Worm (Caenorhabditis elegans) whole organism, mixed stage, embryonic: ENCODE measurements around the gene misc-1.

Experiments
- bed-3 ChIP-seq: fragments of 200-800 bp; sonication (Bioruptor generic); optimal IDR thresholded peaks from 3 replicates; lab custom pipeline; 2018; ENCODE audit warnings: mild to moderate bottlenecking, missing genetic modification characterization, moderate library complexity, missing compliant biosample characterization
- ceh-39 ChIP-seq: fragments of 150-350 bp; optimal IDR thresholded peaks from 2 replicates; lab custom pipeline; 2014; ENCODE audit warnings: missing biosample characterization, missing genetic modification characterization
- ceh-43 ChIP-seq: fragments of 200-800 bp; sonication (Bioruptor generic); optimal IDR thresholded peaks from 2 replicates; lab custom pipeline; 2018; ENCODE audit warnings: mild to moderate bottlenecking, missing genetic modification characterization, moderate library complexity, missing compliant biosample characterization
- ceh-83 ChIP-seq: fragments of 200-800 bp; sonication (Bioruptor generic); optimal IDR thresholded peaks from 2 replicates; lab custom pipeline; 2018; ENCODE audit warnings: mild to moderate bottlenecking, missing genetic modification characterization, missing compliant biosample characterization
- ces-1 ChIP-seq: fragments of 150-350 bp; optimal IDR thresholded peaks from 2 replicates; lab custom pipeline; 2014; ENCODE audit warnings: missing biosample characterization, missing genetic modification reagents, missing genetic modification characterization
- cnd-1 ChIP-seq: fragments of 200-800 bp; sonication (Bioruptor generic); optimal IDR thresholded peaks from 2 replicates; lab custom pipeline; 2018; ENCODE audit warnings: mild to moderate bottlenecking, missing genetic modification characterization, missing compliant biosample characterization
- drap-1 ChIP-seq: fragments of 200-800 bp; sonication (Bioruptor generic); optimal IDR thresholded peaks from 3 replicates; lab custom pipeline; 2018; ENCODE audit warnings: mild to moderate bottlenecking, missing genetic modification characterization, missing compliant biosample characterization
- elt-1 ChIP-seq: sonication (generic microtip); optimal IDR thresholded peaks from 2 replicates; lab custom pipeline; 2017; ENCODE audit warnings: missing genetic modification characterization, mild to moderate bottlenecking, missing compliant biosample characterization, antibody characterized with exemption, moderate library complexity, borderline replicate concordance; ENCODE audit not compliant: insufficient read depth
- flh-1 ChIP-seq: fragments of 200-800 bp; sonication (Bioruptor generic); optimal IDR thresholded peaks from 2 replicates; lab custom pipeline; 2018; ENCODE audit warnings: mild to moderate bottlenecking, missing genetic modification characterization, moderate library complexity, missing compliant biosample characterization
- ham-2 ChIP-seq: fragments of 200-800 bp; sonication (Bioruptor generic); optimal IDR thresholded peaks from 2 replicates; lab custom pipeline; 2018; ENCODE audit warnings: mild to moderate bottlenecking, missing genetic modification characterization, missing compliant biosample characterization
- hlh-1 ChIP-seq: fragments of 150-350 bp; optimal IDR thresholded peaks from 2 replicates; lab custom pipeline; 2014; ENCODE audit warnings: missing biosample characterization, missing genetic modification reagents, missing genetic modification characterization
- lin-13 ChIP-seq: fragments of 150-350 bp; optimal IDR thresholded peaks from 2 replicates; lab custom pipeline; 2014; ENCODE audit warnings: missing biosample characterization, missing genetic modification characterization
- lin-32 ChIP-seq: fragments of 200-800 bp; sonication (Bioruptor generic); optimal IDR thresholded peaks from 2 replicates; lab custom pipeline; 2018; ENCODE audit warnings: mild to moderate bottlenecking, missing genetic modification characterization, missing compliant biosample characterization
- mab-5 ChIP-seq: fragments of 150-350 bp; optimal IDR thresholded peaks from 2 replicates; lab custom pipeline; 2014; ENCODE audit warnings: missing biosample characterization, missing genetic modification characterization
- mep-1 ChIP-seq: fragments of 150-350 bp; optimal IDR thresholded peaks from 2 replicates; lab custom pipeline; 2017; ENCODE audit warnings: missing biosample characterization, missing genetic modification reagents, missing genetic modification characterization, inconsistent platforms
- mls-2 ChIP-seq: sonication (generic microtip); optimal IDR thresholded peaks from 2 replicates; lab custom pipeline; 2016; ENCODE audit warnings: mild to moderate bottlenecking, missing genetic modification characterization, moderate library complexity, missing compliant biosample characterization
- nhr-237 ChIP-seq: fragments of 150-350 bp; optimal IDR thresholded peaks from 2 replicates; lab custom pipeline; 2014; ENCODE audit warnings: missing biosample characterization, missing genetic modification characterization
- nhr-28 ChIP-seq: fragments of 150-350 bp; optimal IDR thresholded peaks from 2 replicates; lab custom pipeline; 2014; ENCODE audit warnings: missing biosample characterization, missing genetic modification characterization
- nhr-76 ChIP-seq: sonication (generic microtip); optimal IDR thresholded peaks from 2 replicates; lab custom pipeline; 2017; ENCODE audit warnings: missing biosample characterization, missing genetic modification characterization
- pha-4 ChIP-seq: fragments of 150-350 bp; optimal IDR thresholded peaks from 2 replicates; lab custom pipeline; 2018; ENCODE audit warnings: missing biosample characterization, missing genetic modification reagents, missing genetic modification characterization
- sem-2 ChIP-seq: fragments of 200-800 bp; sonication (Bioruptor generic); optimal IDR thresholded peaks from 2 replicates; lab custom pipeline; 2018; ENCODE audit warnings: mild to moderate bottlenecking, missing genetic modification characterization, missing compliant biosample characterization
- snpc-4 ChIP-seq: fragments of 150-350 bp; optimal IDR thresholded peaks from 2 replicates; lab custom pipeline; 2014; ENCODE audit warnings: missing biosample characterization, missing genetic modification characterization
- sptf-1 ChIP-seq: sonication (generic microtip); optimal IDR thresholded peaks from 2 replicates; lab custom pipeline; 2017; ENCODE audit warnings: mild to moderate bottlenecking, missing genetic modification characterization, moderate library complexity, missing compliant biosample characterization
- tbx-8 ChIP-seq: fragments of 200-800 bp; sonication (Bioruptor generic); optimal IDR thresholded peaks from 2 replicates; lab custom pipeline; 2018; ENCODE audit warnings: mild to moderate bottlenecking, missing genetic modification characterization, moderate library complexity, missing compliant biosample characterization
- unc-120 ChIP-seq: sonication (generic microtip); optimal IDR thresholded peaks from 2 replicates; lab custom pipeline; 2017; ENCODE audit warnings: missing genetic modification characterization, missing compliant biosample characterization; ENCODE audit not compliant: poor library complexity, severe bottlenecking
- unc-39 ChIP-seq: fragments of 150-350 bp; optimal IDR thresholded peaks from 2 replicates; lab custom pipeline; 2014; ENCODE audit warnings: missing biosample characterization, missing genetic modification characterization
- zip-8 ChIP-seq: fragments of 150-350 bp; optimal IDR thresholded peaks from 2 replicates; lab custom pipeline; 2014; ENCODE audit warnings: missing biosample characterization, missing genetic modification characterization
- ztf-11 ChIP-seq: fragments of 150-350 bp; optimal IDR thresholded peaks from 2 replicates; lab custom pipeline; 2014; ENCODE audit warnings: missing biosample characterization, missing genetic modification characterization

The misc-1 gene

ce11 chrII:257519-257918, 28.9 kb upstream of the misc-1 start, which contains the start of gene cat-2:
Gene cat-2, plus strand, starts transcription at chrII:257819.
- TF ChIP-seq ztf-11 (no peak), tbx-8 (no peak), zip-8 (no peak), bed-3 (no peak), cnd-1 (tag; lab: Kevin White, UChicago) (no peak), mep-1 (tag; lab: Kevin White, UChicago) (no peak), ham-2 (GFP tag; lab: Kevin White, UChicago) (no peak)

ce11 chrII:263563-263962, 22.9 kb upstream of the misc-1 start, which contains the start of gene scc-2:
Gene scc-2, minus strand, starts transcription at chrII:263663.
- no peak for TF ChIP-seq nhr-28 (tag; lab: Kevin White, UChicago)
- no peak for TF ChIP-seq cnd-1 (tag; lab: Kevin White, UChicago)
- no peak for TF ChIP-seq pha-4 (tag; lab: Kevin White, UChicago)
- no peak for TF ChIP-seq mls-2 (tag; lab: Kevin White, UChicago)
- no peak for TF ChIP-seq zip-8
- no peak for TF ChIP-seq mep-1 (tag; lab: Kevin White, UChicago)
- TF ChIP-seq ztf-11, result no peak
- no peak for TF ChIP-seq unc-120
- TF ChIP-seq drap-1 (GFP tag; lab: Kevin White, UChicago), result no peak
- no peak for TF ChIP-seq sem-2 (GFP tag; lab: Kevin White, UChicago)
- TF ChIP-seq flh-1 (GFP tag; lab: Kevin White, UChicago), result no peak
- no peak for TF ChIP-seq sptf-1 (tag; lab: Kevin White, UChicago)
- no peak for TF ChIP-seq snpc-4 (tag; lab: Kevin White, UChicago)
- no peak for TF ChIP-seq ham-2 (GFP tag; lab: Kevin White, UChicago)

- TF ChIP-seq tbx-8 (no peak), unc-120 (no peak), mep-1 (tag; lab: Kevin White, UChicago) (no peak), snpc-4 (tag; lab: Kevin White, UChicago) (no peak), unc-39 (tag; lab: Kevin White, UChicago) (no peak), ham-2 (GFP tag; lab: Kevin White, UChicago) (no peak), mab-5 (tag; lab: Kevin White, UChicago) (no peak), bed-3 (no peak)
These were observed 22.4 kb upstream of the misc-1 start, which contains the start of gene B0432.14 for ce11 chrII:264053-264452. Gene B0432.14, plus strand, starts transcription at chrII:264353.

ce11 chrII:273872-274271, 12.6 kb upstream of the misc-1 start, which contains the start of gene B0432.7:
Gene B0432.7, minus strand, starts transcription at chrII:273972.
- no peak for TF ChIP-seq drap-1 (GFP tag; lab: Kevin White, UChicago)
- no peak for TF ChIP-seq zip-8
- TF ChIP-seq ham-2 (GFP tag; lab: Kevin White, UChicago), result no peak
- TF ChIP-seq sem-2 (GFP tag; lab: Kevin White, UChicago), result no peak
- TF ChIP-seq hlh-1 (tag; lab: Kevin White, UChicago), result no peak
- TF ChIP-seq sptf-1 (tag; lab: Kevin White, UChicago), result no peak
- TF ChIP-seq lin-32 (GFP tag; lab: Kevin White, UChicago), result no peak
- no peak for TF ChIP-seq ceh-39 (tag; lab: Kevin White, UChicago)
- TF ChIP-seq elt-1 (tag; lab: Kevin White, UChicago), result no peak
- no peak for TF ChIP-seq lin-13 (tag; lab: Kevin White, UChicago)
- no peak for TF ChIP-seq mab-5 (tag; lab: Kevin White, UChicago)
- no peak for TF ChIP-seq pha-4 (tag; lab: Kevin White, UChicago)
- no peak for TF ChIP-seq mep-1 (tag; lab: Kevin White, UChicago)
- no peak for TF ChIP-seq ceh-83 (GFP tag; lab: Kevin White, UChicago)
- no peak for TF ChIP-seq unc-39 (tag; lab: Kevin White, UChicago)
- no peak for TF ChIP-seq nhr-76 (tag; lab: Kevin White, UChicago)
- TF ChIP-seq ceh-43 (GFP tag; lab: Kevin White, UChicago), result no peak

- peak; percentile 78 for TF ChIP-seq zip-8
- no peak for TF ChIP-seq ham-2 (GFP tag; lab: Kevin White, UChicago)
These were observed 7.8 kb upstream of the misc-1 start, which contains the start of gene B0432.8 for ce11 chrII:278636-279035. Gene B0432.8, minus strand, starts transcription at chrII:278736.

ce11 chrII:282483-282882, 3.9 kb upstream of the misc-1 start, which contains the start of gene trul-1:
Gene trul-1, minus strand, starts transcription at chrII:282583.
- no peak for TF ChIP-seq nhr-28 (tag; lab: Kevin White, UChicago)
- no peak for TF ChIP-seq pha-4 (tag; lab: Kevin White, UChicago)
- no peak for TF ChIP-seq ces-1 (GFP tag; lab: Kevin White, UChicago)
- no peak for TF ChIP-seq nhr-237
- TF ChIP-seq zip-8, result peak; percentile 85
